Worm (Caenorhabditis elegans) whole organism, L2 larva: ENCODE measurements around the gene sri-45.
A peak's percentile ranks its signal among the peaks of the same experiment; 100 is the strongest.

Source experiments
- C34F6.9 ChIP-seq: fragments of 150-350 bp; optimal IDR thresholded peaks from 2 replicates; lab custom pipeline; 2014; ENCODE audit warnings: missing biosample characterization, missing genetic modification characterization
- R02D3.7 ChIP-seq: fragments of 150-350 bp; optimal IDR thresholded peaks from 2 replicates; lab custom pipeline; 2014; ENCODE audit warnings: missing biosample characterization, missing genetic modification characterization
- Y55F3AM.14 ChIP-seq: fragments of 200-800 bp; sonication (Bioruptor generic); optimal IDR thresholded peaks from 2 replicates; lab custom pipeline; 2018; ENCODE audit warnings: mild to moderate bottlenecking, missing genetic modification characterization, missing compliant biosample characterization
- ZK546.5 ChIP-seq: sonication (generic microtip); optimal IDR thresholded peaks from 2 replicates; lab custom pipeline; 2017; ENCODE audit warnings: missing biosample characterization, missing genetic modification characterization
- alr-1 ChIP-seq: fragments of 150-350 bp; optimal IDR thresholded peaks from 2 replicates; lab custom pipeline; 2014; ENCODE audit warnings: missing biosample characterization, missing genetic modification characterization
- aly-2 ChIP-seq: fragments of 150-350 bp; optimal IDR thresholded peaks from 2 replicates; lab custom pipeline; 2014; ENCODE audit warnings: missing biosample characterization, missing genetic modification characterization
- ama-1 ChIP-seq: fragments of 150-350 bp; optimal IDR thresholded peaks from 2 replicates; lab custom pipeline; 2018; ENCODE audit warnings: inconsistent platforms
- blmp-1 ChIP-seq: sonication (generic microtip); optimal IDR thresholded peaks from 2 replicates; lab custom pipeline; 2017; ENCODE audit warnings: missing genetic modification characterization, mild to moderate bottlenecking, missing compliant biosample characterization, antibody characterized with exemption, moderate library complexity; ENCODE audit not compliant: insufficient read depth
- ceh-16 ChIP-seq: fragments of 150-350 bp; optimal IDR thresholded peaks from 2 replicates; lab custom pipeline; 2014; ENCODE audit warnings: missing biosample characterization, missing genetic modification characterization
- ceh-82 ChIP-seq: fragments of 150-350 bp; optimal IDR thresholded peaks from 2 replicates; lab custom pipeline; 2014; ENCODE audit warnings: missing biosample characterization, missing genetic modification characterization
- egl-27 ChIP-seq: sonication (generic microtip); optimal IDR thresholded peaks from 3 replicates; lab custom pipeline; 2017; ENCODE audit warnings: missing biosample characterization, missing genetic modification reagents, missing genetic modification characterization
- elt-1 ChIP-seq: fragments of 150-350 bp; optimal IDR thresholded peaks from 2 replicates; lab custom pipeline; 2014; ENCODE audit warnings: missing biosample characterization, missing genetic modification characterization
- fos-1 ChIP-seq: fragments of 150-350 bp; optimal IDR thresholded peaks from 2 replicates; lab custom pipeline; 2014; ENCODE audit warnings: missing biosample characterization, missing genetic modification characterization
- gmeb-1 ChIP-seq: fragments of 150-350 bp; optimal IDR thresholded peaks from 2 replicates; lab custom pipeline; 2014; ENCODE audit warnings: missing biosample characterization, missing genetic modification characterization
- lin-11 ChIP-seq: fragments of 150-350 bp; sonication (generic microtip); optimal IDR thresholded peaks from 2 replicates; lab custom pipeline; 2014; ENCODE audit warnings: missing biosample characterization, missing genetic modification characterization, inconsistent platforms, mixed read lengths
- lin-13 ChIP-seq: fragments of 150-350 bp; optimal IDR thresholded peaks from 2 replicates; lab custom pipeline; 2014; ENCODE audit warnings: missing biosample characterization, missing genetic modification reagents, missing genetic modification characterization
- lin-39 ChIP-seq: fragments of 150-350 bp; optimal IDR thresholded peaks from 2 replicates; lab custom pipeline; 2014; ENCODE audit warnings: missing biosample characterization, missing genetic modification reagents, missing genetic modification characterization
- lsy-2 ChIP-seq, 2 experiments: fragments of 150-350 bp in 1 of 2; sonication (generic microtip) in 1 of 2; optimal IDR thresholded peaks; 2 replicates each; lab custom pipeline; 2014 to 2017; ENCODE audit warnings: missing biosample characterization in 2 of 2, missing genetic modification characterization in 2 of 2
- mab-5 ChIP-seq: fragments of 150-350 bp; optimal IDR thresholded peaks from 2 replicates; lab custom pipeline; 2014; ENCODE audit warnings: missing biosample characterization, missing genetic modification characterization
- mdl-1 ChIP-seq, 2 experiments: fragments of 150-350 bp in 1 of 2; sonication (generic microtip) in 1 of 2; optimal IDR thresholded peaks; 2 replicates each; lab custom pipeline; 2017; ENCODE audit warnings: missing biosample characterization in 2 of 2, missing genetic modification characterization in 2 of 2
- nhr-10 ChIP-seq: sonication (generic microtip); optimal IDR thresholded peaks from 2 replicates; lab custom pipeline; 2017; ENCODE audit warnings: missing biosample characterization, missing genetic modification characterization
- nhr-12 ChIP-seq: fragments of 150-350 bp; optimal IDR thresholded peaks from 2 replicates; lab custom pipeline; 2014; ENCODE audit warnings: missing biosample characterization, missing genetic modification characterization
- nhr-129 ChIP-seq: fragments of 150-350 bp; optimal IDR thresholded peaks from 2 replicates; lab custom pipeline; 2014; ENCODE audit warnings: missing biosample characterization, missing genetic modification characterization
- nhr-21 ChIP-seq: fragments of 150-350 bp; optimal IDR thresholded peaks from 2 replicates; lab custom pipeline; 2014; ENCODE audit warnings: missing biosample characterization, missing genetic modification characterization
- nhr-237 ChIP-seq: fragments of 150-350 bp; optimal IDR thresholded peaks from 2 replicates; lab custom pipeline; 2014; ENCODE audit warnings: missing biosample characterization, missing genetic modification characterization
- nhr-25 ChIP-seq: fragments of 150-350 bp; sonication (generic microtip); optimal IDR thresholded peaks from 3 replicates; lab custom pipeline; 2014; ENCODE audit warnings: missing biosample characterization, missing genetic modification characterization
- nhr-77 ChIP-seq: fragments of 150-350 bp; optimal IDR thresholded peaks from 2 replicates; lab custom pipeline; 2014; ENCODE audit warnings: missing biosample characterization, missing genetic modification characterization
- sem-4 ChIP-seq: fragments of 150-350 bp; optimal IDR thresholded peaks from 2 replicates; lab custom pipeline; 2014; ENCODE audit warnings: missing biosample characterization, missing genetic modification reagents, missing genetic modification characterization
- sma-3 ChIP-seq: sonication (generic microtip); optimal IDR thresholded peaks from 2 replicates; lab custom pipeline; 2016; ENCODE audit warnings: missing genetic modification reagents, missing genetic modification characterization, missing compliant biosample characterization
- sma-9 ChIP-seq, 2 experiments: fragments of 150-350 bp in 1 of 2; sonication (generic microtip) in 1 of 2; optimal IDR thresholded peaks; 2 replicates each; lab custom pipeline; 2014 to 2016; ENCODE audit warnings: missing genetic modification characterization in 2 of 2, mild to moderate bottlenecking in 1 of 2, missing biosample characterization in 1 of 2, missing compliant biosample characterization in 1 of 2, missing genetic modification reagents in 1 of 2, moderate library complexity in 1 of 2
- snpc-4 ChIP-seq: fragments of 150-350 bp; optimal IDR thresholded peaks from 2 replicates; lab custom pipeline; 2014; ENCODE audit warnings: missing biosample characterization, missing genetic modification characterization
- unc-39 ChIP-seq: fragments of 150-350 bp; optimal IDR thresholded peaks from 2 replicates; lab custom pipeline; 2014; ENCODE audit warnings: missing biosample characterization, missing genetic modification characterization
- unc-55 ChIP-seq: fragments of 150-350 bp; sonication (generic microtip); optimal IDR thresholded peaks from 3 replicates; lab custom pipeline; 2014; ENCODE audit warnings: missing biosample characterization, missing genetic modification reagents, missing genetic modification characterization
- unc-62 ChIP-seq: fragments of 150-350 bp; optimal IDR thresholded peaks from 2 replicates; lab custom pipeline; 2014; ENCODE audit warnings: missing biosample characterization, missing genetic modification reagents, missing genetic modification characterization
- zag-1 ChIP-seq: fragments of 150-350 bp; optimal IDR thresholded peaks from 2 replicates; lab custom pipeline; 2014; ENCODE audit warnings: missing biosample characterization, missing genetic modification characterization
- ztf-11 ChIP-seq: sonication (generic microtip); optimal IDR thresholded peaks from 2 replicates; lab custom pipeline; 2017; ENCODE audit warnings: missing biosample characterization, missing genetic modification characterization

The sri-45 gene

ce11 chrII:651324-651723, 10.3 kb downstream of the sri-45 start:
- no peak for TF ChIP-seq snpc-4 (tag; lab: Kevin White, UChicago)
- no peak for TF ChIP-seq gmeb-1 (tag; lab: Kevin White, UChicago)
- no peak for TF ChIP-seq sem-4
- no peak for TF ChIP-seq R02D3.7 (tag; lab: Kevin White, UChicago)
- no peak for TF ChIP-seq nhr-25
- no peak for TF ChIP-seq Y55F3AM.14 (GFP tag; lab: Kevin White, UChicago)
- no peak for TF ChIP-seq lin-11
- TF ChIP-seq ZK546.5 (tag; lab: Kevin White, UChicago), result no peak
- no peak for TF ChIP-seq C34F6.9 (tag; lab: Kevin White, UChicago)
- TF ChIP-seq nhr-129 (tag; lab: Kevin White, UChicago), result no peak
- no peak for TF ChIP-seq lin-13 (GFP tag; lab: Kevin White, UChicago)
- no peak for TF ChIP-seq blmp-1
- no peak for TF ChIP-seq nhr-12 (tag; lab: Kevin White, UChicago)
- no peak for TF ChIP-seq nhr-21 (tag; lab: Kevin White, UChicago)
- TF ChIP-seq mab-5, result no peak
- no peak for TF ChIP-seq ama-1
- no peak for TF ChIP-seq mdl-1 (tag; optimal IDR thresholded peaks at IDR 0.05; lab: Kevin White, UChicago)
- TF ChIP-seq alr-1 (tag; lab: Kevin White, UChicago), result no peak
- TF ChIP-seq elt-1 (tag; lab: Kevin White, UChicago), result no peak
- TF ChIP-seq, all 48 proteins: peak for 0

ce11 chrII:650321-651005, 11.1 kb downstream of the sri-45 start, which contains the start of the genes K07E8.7 and frpr-14:
TSS of gene K07E8.7 (minus strand) at chrII:650367.
TSS of gene frpr-14 (plus strand) at chrII:650955.
- TF ChIP-seq fos-1 (peak; percentile 7), snpc-4 (tag; lab: Kevin White, UChicago) (no peak), unc-62 (GFP tag; lab: Kevin White, UChicago) (no peak), ceh-82 (tag; lab: Kevin White, UChicago) (no peak), lsy-2 (tag; optimal IDR thresholded peaks at IDR 0.05; lab: Kevin White, UChicago) (peak in 1 of 2 experiments; percentile 67), nhr-12 (tag; lab: Kevin White, UChicago) (no peak), ceh-16 (tag; lab: Kevin White, UChicago) (no peak), gmeb-1 (tag; lab: Kevin White, UChicago) (peak; percentile 31), lin-39 (no peak), ama-1 (no peak), elt-1 (tag; lab: Kevin White, UChicago) (no peak), C34F6.9 (tag; lab: Kevin White, UChicago) (no peak), aly-2 (tag; lab: Kevin White, UChicago) (no peak), nhr-10 (no peak), sma-3 (GFP tag; lab: Kevin White, UChicago) (no peak), egl-27 (tag; lab: Kevin White, UChicago) (no peak), sma-9 (GFP tag; optimal IDR thresholded peaks at IDR 0.05; lab: Kevin White, UChicago) (no peak), sma-9 (tag; optimal IDR thresholded peaks at IDR 0.05; lab: Kevin White, UChicago) (no peak), nhr-129 (tag; lab: Kevin White, UChicago) (peak; percentile 10), ztf-11 (no peak), unc-55 (peak; percentile 58), Y55F3AM.14 (GFP tag; lab: Kevin White, UChicago) (no peak)
- TF ChIP-seq, all 48 proteins: peak for 5

ce11 chrII:643733-644132, 17.9 kb downstream of the sri-45 start:
- no peak for TF ChIP-seq egl-27 (tag; lab: Kevin White, UChicago)
- no peak for TF ChIP-seq blmp-1
- TF ChIP-seq alr-1 (tag; lab: Kevin White, UChicago), result no peak
- no peak for TF ChIP-seq ZK546.5 (tag; lab: Kevin White, UChicago)
- TF ChIP-seq zag-1 (tag; lab: Kevin White, UChicago), result no peak
- TF ChIP-seq elt-1 (tag; lab: Kevin White, UChicago), result no peak
- TF ChIP-seq unc-39, result no peak
- TF ChIP-seq nhr-237 (tag; lab: Kevin White, UChicago), result no peak
- no peak for TF ChIP-seq sma-9 (GFP tag; optimal IDR thresholded peaks at IDR 0.05; lab: Kevin White, UChicago)
- no peak for TF ChIP-seq sma-9 (tag; optimal IDR thresholded peaks at IDR 0.05; lab: Kevin White, UChicago)
- TF ChIP-seq R02D3.7 (tag; lab: Kevin White, UChicago), result no peak
- no peak for TF ChIP-seq Y55F3AM.14 (GFP tag; lab: Kevin White, UChicago)
- no peak for TF ChIP-seq mab-5
- no peak for TF ChIP-seq nhr-77 (tag; lab: Kevin White, UChicago)
- no peak for TF ChIP-seq C34F6.9 (tag; lab: Kevin White, UChicago)
